Fruit fly (Drosophila melanogaster): Measurements from ENCODE around the gene Saysd1.

The Saysd1 gene

dm6 chr3R:25181424-25181823 lies 33.6 kb downstream of the Saysd1 start:
- TF ChIP-seq toe (GFP tag; optimal IDR thresholded peaks at IDR 0.05) (no peak), CG7101 (tag; optimal IDR thresholded peaks at IDR 0.05) (no peak), kay (GFP tag; ENCODE audit: borderline replicate concordance) (no peak), cic (GFP tag; optimal IDR thresholded peaks at IDR 0.05) (no peak), pad (GFP tag; optimal IDR thresholded peaks at IDR 0.05) (no peak), CG1620 (GFP tag; optimal IDR thresholded peaks at IDR 0.05) (no peak), Hr96 (GFP tag; optimal IDR thresholded peaks at IDR 0.05) (no peak), CG7045 (GFP tag; optimal IDR thresholded peaks at IDR 0.05) (no peak), ovo (GFP tag; optimal IDR thresholded peaks at IDR 0.05) (no peak), Mnt (GFP tag; optimal IDR thresholded peaks at IDR 0.05) (no peak), cnc (optimal IDR thresholded peaks at IDR 0.05) (no peak), bab1 (GFP tag; optimal IDR thresholded peaks at IDR 0.05) (no peak), CG11617 (GFP tag; optimal IDR thresholded peaks at IDR 0.05) (no peak)

- TF ChIP-seq cic (GFP tag; optimal IDR thresholded peaks at IDR 0.05) (no peak), toe (GFP tag; optimal IDR thresholded peaks at IDR 0.05) (no peak), ovo (GFP tag; optimal IDR thresholded peaks at IDR 0.05) (no peak), CG14711 (tag; optimal IDR thresholded peaks at IDR 0.05) (no peak)
These were observed 36.5 kb downstream of the Saysd1 start for dm6 chr3R:25178521-25178920.

- no peak for TF ChIP-seq tj (GFP tag; optimal IDR thresholded peaks at IDR 0.05)
- TF ChIP-seq CG5204 (GFP tag; optimal IDR thresholded peaks at IDR 0.05) = no peak
- TF ChIP-seq pad (GFP tag; optimal IDR thresholded peaks at IDR 0.05) = no peak
- TF ChIP-seq CG11617 (GFP tag; optimal IDR thresholded peaks at IDR 0.05) = no peak
- TF ChIP-seq Mnt (GFP tag; optimal IDR thresholded peaks at IDR 0.05) = no peak
- no peak for TF ChIP-seq ovo (GFP tag; optimal IDR thresholded peaks at IDR 0.05)
- no peak for TF ChIP-seq CG14711 (tag; optimal IDR thresholded peaks at IDR 0.05)
- no peak for TF ChIP-seq cic (GFP tag; optimal IDR thresholded peaks at IDR 0.05)
These were observed 37.6 kb downstream of the Saysd1 start for dm6 chr3R:25177429-25177828.

dm6 chr3R:25176517-25176916 lies 38.5 kb downstream of the Saysd1 start:
- TF ChIP-seq pad (GFP tag; optimal IDR thresholded peaks at IDR 0.05) = no peak
- TF ChIP-seq CG14711 (tag; optimal IDR thresholded peaks at IDR 0.05) = no peak
- no peak for TF ChIP-seq ovo (GFP tag; optimal IDR thresholded peaks at IDR 0.05)
- TF ChIP-seq cic (GFP tag; optimal IDR thresholded peaks at IDR 0.05) = no peak
- no peak for TF ChIP-seq CG5204 (GFP tag; optimal IDR thresholded peaks at IDR 0.05)
- TF ChIP-seq CG1620 (GFP tag; optimal IDR thresholded peaks at IDR 0.05) = no peak
- TF ChIP-seq CG33017 (tag; optimal IDR thresholded peaks at IDR 0.05) = no peak
- no peak for TF ChIP-seq bab1 (GFP tag; optimal IDR thresholded peaks at IDR 0.05)
- no peak for TF ChIP-seq CG7045 (GFP tag; optimal IDR thresholded peaks at IDR 0.05)
- no peak for TF ChIP-seq CG7101 (tag; optimal IDR thresholded peaks at IDR 0.05)
- no peak for TF ChIP-seq kay (GFP tag; ENCODE audit: borderline replicate concordance)
- TF ChIP-seq cnc (optimal IDR thresholded peaks at IDR 0.05) = no peak
- no peak for TF ChIP-seq Hr96 (GFP tag; optimal IDR thresholded peaks at IDR 0.05)
- no peak for TF ChIP-seq Crg-1 (GFP tag; optimal IDR thresholded peaks at IDR 0.05)
- TF ChIP-seq toe (GFP tag; optimal IDR thresholded peaks at IDR 0.05) = no peak
- no peak for TF ChIP-seq Clk (GFP tag; optimal IDR thresholded peaks at IDR 0.05)
- TF ChIP-seq tj (GFP tag; optimal IDR thresholded peaks at IDR 0.05) = no peak

dm6 chr3R:25174244-25174643 lies 40.7 kb downstream of the Saysd1 start:
- no peak for TF ChIP-seq CG7101 (tag; optimal IDR thresholded peaks at IDR 0.05)
- no peak for TF ChIP-seq CG33017 (tag; optimal IDR thresholded peaks at IDR 0.05)
- TF ChIP-seq kay (GFP tag; ENCODE audit: borderline replicate concordance) = no peak
- TF ChIP-seq pad (GFP tag; optimal IDR thresholded peaks at IDR 0.05) = no peak
- TF ChIP-seq CG7045 (GFP tag; optimal IDR thresholded peaks at IDR 0.05) = no peak
- TF ChIP-seq cic (GFP tag; optimal IDR thresholded peaks at IDR 0.05) = no peak
- TF ChIP-seq CG12768 (GFP tag; optimal IDR thresholded peaks at IDR 0.05) = no peak
- TF ChIP-seq Clk (GFP tag; optimal IDR thresholded peaks at IDR 0.05) = no peak
- no peak for TF ChIP-seq tj (GFP tag; optimal IDR thresholded peaks at IDR 0.05)
- no peak for TF ChIP-seq CG5204 (GFP tag; optimal IDR thresholded peaks at IDR 0.05)
- no peak for TF ChIP-seq Crg-1 (GFP tag; optimal IDR thresholded peaks at IDR 0.05)
- TF ChIP-seq ovo (GFP tag; optimal IDR thresholded peaks at IDR 0.05) = no peak
- no peak for TF ChIP-seq CG14711 (tag; optimal IDR thresholded peaks at IDR 0.05)

- TF ChIP-seq pad (GFP tag; optimal IDR thresholded peaks at IDR 0.05) (no peak), kay (GFP tag; ENCODE audit: borderline replicate concordance) (no peak), Clk (GFP tag; optimal IDR thresholded peaks at IDR 0.05) (no peak), CG5204 (GFP tag; optimal IDR thresholded peaks at IDR 0.05) (no peak), toe (GFP tag; optimal IDR thresholded peaks at IDR 0.05) (no peak), ovo (GFP tag; optimal IDR thresholded peaks at IDR 0.05) (no peak), cnc (optimal IDR thresholded peaks at IDR 0.05) (no peak)
These were observed 42.0 kb downstream of the Saysd1 start for dm6 chr3R:25172976-25173375.

dm6 chr3R:25172353-25172752 lies 42.6 kb downstream of the Saysd1 start:
- TF ChIP-seq Crg-1 (GFP tag; optimal IDR thresholded peaks at IDR 0.05) (no peak), cnc (optimal IDR thresholded peaks at IDR 0.05) (no peak), tj (GFP tag; optimal IDR thresholded peaks at IDR 0.05) (no peak), kay (GFP tag; ENCODE audit: borderline replicate concordance) (no peak), Clk (GFP tag; optimal IDR thresholded peaks at IDR 0.05) (no peak), CG1620 (GFP tag; optimal IDR thresholded peaks at IDR 0.05) (no peak), pad (GFP tag; optimal IDR thresholded peaks at IDR 0.05) (no peak), bab1 (GFP tag; optimal IDR thresholded peaks at IDR 0.05) (no peak), CG14711 (tag; optimal IDR thresholded peaks at IDR 0.05) (no peak), cic (GFP tag; optimal IDR thresholded peaks at IDR 0.05) (no peak), CG7045 (GFP tag; optimal IDR thresholded peaks at IDR 0.05) (no peak), Mnt (GFP tag; optimal IDR thresholded peaks at IDR 0.05) (no peak), CG7101 (tag; optimal IDR thresholded peaks at IDR 0.05) (no peak), CG5204 (GFP tag; optimal IDR thresholded peaks at IDR 0.05) (no peak)
